Fruit fly (Drosophila melanogaster): ENCODE measurements around the gene VhaM9.7-a.

dm6 chr3L:4238195-4238594, 24.3 kb upstream of the VhaM9.7-a start:
- no peak for TF ChIP-seq gce (GFP tag; IDR thresholded peaks at IDR 0.05)
- no peak for TF ChIP-seq CG11723 (GFP tag; optimal IDR thresholded peaks at IDR 0.05)
- TF ChIP-seq psq (GFP tag; optimal IDR thresholded peaks at IDR 0.05): no peak
- no peak for TF ChIP-seq Fer3 (tag; optimal IDR thresholded peaks at IDR 0.05)
- TF ChIP-seq CG4282 (GFP tag; optimal IDR thresholded peaks at IDR 0.05): no peak
- no peak for TF ChIP-seq Dip2 (GFP tag; IDR thresholded peaks at IDR 0.05)
- TF ChIP-seq CG15514 (GFP tag; optimal IDR thresholded peaks at IDR 0.05): no peak
- TF ChIP-seq ranshi (GFP tag; IDR thresholded peaks at IDR 0.05): no peak
- TF ChIP-seq usp (GFP tag; optimal IDR thresholded peaks at IDR 0.05): no peak
- TF ChIP-seq pnt (GFP tag; optimal IDR thresholded peaks at IDR 0.05): no peak
- TF ChIP-seq CG1603 (tag; optimal IDR thresholded peaks at IDR 0.05): no peak
- no peak for TF ChIP-seq CG3838 (GFP tag; optimal IDR thresholded peaks at IDR 0.05)
